Worm (Caenorhabditis elegans) whole organism, late embryonic: ENCODE results near the gene dhs-31.

Experiments used
- K02D7.2 ChIP-seq: sonication (generic microtip); optimal IDR thresholded peaks from 2 replicates; lab custom pipeline; 2017; ENCODE audit warnings: mild to moderate bottlenecking, missing genetic modification characterization, missing compliant biosample characterization
- T23F11.4 ChIP-seq: fragments of 200-800 bp; sonication (Bioruptor generic); optimal IDR thresholded peaks from 2 replicates; lab custom pipeline; 2018; ENCODE audit warnings: mild to moderate bottlenecking, missing genetic modification characterization, missing compliant biosample characterization
- ceh-14 ChIP-seq: sonication (generic microtip); optimal IDR thresholded peaks from 2 replicates; lab custom pipeline; 2016; ENCODE audit warnings: missing genotype, missing genetic modification characterization, missing compliant biosample characterization
- dmd-4 ChIP-seq: sonication (generic microtip); optimal IDR thresholded peaks from 2 replicates; lab custom pipeline; 2016; ENCODE audit warnings: borderline replicate concordance, missing genetic modification characterization, missing compliant biosample characterization
- ets-4 ChIP-seq: sonication (generic microtip); optimal IDR thresholded peaks from 2 replicates; lab custom pipeline; 2016; ENCODE audit warnings: missing genetic modification characterization, missing compliant biosample characterization
- fkh-10 ChIP-seq: fragments of 150-350 bp; optimal IDR thresholded peaks from 2 replicates; lab custom pipeline; 2014; ENCODE audit warnings: missing biosample characterization, missing genetic modification reagents, missing genetic modification characterization
- pha-4 ChIP-seq: fragments of 150-350 bp; optimal IDR thresholded peaks from 2 replicates; lab custom pipeline; 2018; ENCODE audit warnings: missing biosample characterization, missing genetic modification reagents, missing genetic modification characterization
- sox-4 ChIP-seq: sonication (generic microtip); optimal IDR thresholded peaks from 2 replicates; lab custom pipeline; 2017; ENCODE audit warnings: mild to moderate bottlenecking, missing genetic modification characterization, inconsistent platforms, missing compliant biosample characterization

ce11 chrIV:10033053-10033452 is 7.7 kb downstream of the dhs-31 start, which contains the start of gene F44D12.6:
- TF ChIP-seq sox-4 (no peak), T23F11.4 (GFP tag; lab: Kevin White, UChicago) (no peak), pha-4 (tag; lab: Kevin White, UChicago) (no peak), ets-4 (no peak), ceh-14 (no peak), dmd-4 (no peak), fkh-10 (no peak), K02D7.2 (no peak)
